Fruit fly (Drosophila melanogaster): Measurements from ENCODE around the gene CG33203.

The CG33203 gene

dm6 chr3R:28830746-28831145, 56.8 kb downstream of the CG33203 start:
- no peak for TF ChIP-seq psq (optimal IDR thresholded peaks at IDR 0.05)
- no peak for TF ChIP-seq h (optimal IDR thresholded peaks at IDR 0.05)
- no peak for TF ChIP-seq Sin3A (optimal IDR thresholded peaks at IDR 0.05)
- TF ChIP-seq ttk (optimal IDR thresholded peaks at IDR 0.05): no peak
- TF ChIP-seq insv (optimal IDR thresholded peaks at IDR 0.05): no peak
- no peak for TF ChIP-seq Myc (optimal IDR thresholded peaks at IDR 0.05)

dm6 chr3R:28829328-28829916, 58.1 kb downstream of the CG33203 start:
- TF ChIP-seq insv (optimal IDR thresholded peaks at IDR 0.05) (no peak), h (optimal IDR thresholded peaks at IDR 0.05) (no peak), Myc (optimal IDR thresholded peaks at IDR 0.05) (no peak), psq (optimal IDR thresholded peaks at IDR 0.05) (no peak), Sin3A (optimal IDR thresholded peaks at IDR 0.05) (no peak), ttk (optimal IDR thresholded peaks at IDR 0.05) (no peak)

dm6 chr3R:28827222-28827621, 60.3 kb downstream of the CG33203 start:
- TF ChIP-seq Sin3A (optimal IDR thresholded peaks at IDR 0.05) (no peak), ttk (optimal IDR thresholded peaks at IDR 0.05) (no peak), insv (optimal IDR thresholded peaks at IDR 0.05) (no peak), Myc (optimal IDR thresholded peaks at IDR 0.05) (no peak), h (optimal IDR thresholded peaks at IDR 0.05) (no peak), psq (optimal IDR thresholded peaks at IDR 0.05) (no peak)

Measured in Kc167 (cell line).